Worm (Caenorhabditis elegans): Measurements from ENCODE around the gene B0272.3.

ce11 chrX:9436843-9437312 lies 5.6 kb downstream of the B0272.3 start, which contains the start of gene tbb-4:
- TF ChIP-seq ama-1 (optimal IDR thresholded peaks at IDR 0.05) (no peak), flt-1 (GFP tag; IDR thresholded peaks at IDR 0.05) (no peak), ceh-36 (tag; optimal IDR thresholded peaks at IDR 0.05) (no peak), tbx-37 (GFP tag; conservative IDR thresholded peaks at IDR 0.05) (no peak), pes-1 (GFP tag; IDR thresholded peaks at IDR 0.05) (no peak), ets-7 (tag; optimal IDR thresholded peaks at IDR 0.05) (no peak), tra-4 (tag; optimal IDR thresholded peaks at IDR 0.05) (no peak), scrt-1 (GFP tag; IDR thresholded peaks at IDR 0.05) (no peak), hmg-4 (GFP tag; optimal IDR thresholded peaks at IDR 0.05) (no peak), aly-1 (tag; optimal IDR thresholded peaks at IDR 0.05) (no peak), F13C5.2 (tag; optimal IDR thresholded peaks at IDR 0.05) (no peak), ceh-13 (GFP tag; optimal IDR thresholded peaks at IDR 0.05) (no peak), B0310.2 (tag; optimal IDR thresholded peaks at IDR 0.05) (no peak), sea-1 (GFP tag; conservative IDR thresholded peaks at IDR 0.05) (no peak)
